Worm (Caenorhabditis elegans) whole organism, late embryonic: ENCODE results near the gene F10D2.16.

Experiments
- C08G9.2 ChIP-seq: sonication (generic microtip); optimal IDR thresholded peaks from 2 replicates; lab custom pipeline; 2016; ENCODE audit warnings: mild to moderate bottlenecking, missing genetic modification characterization, moderate library complexity, missing compliant biosample characterization
- C38D4.7 ChIP-seq: fragments of 200-800 bp; sonication (Bioruptor generic); optimal IDR thresholded peaks from 2 replicates; lab custom pipeline; 2018; ENCODE audit warnings: mild to moderate bottlenecking, missing genetic modification characterization, moderate library complexity, missing compliant biosample characterization
- K02D7.2 ChIP-seq: sonication (generic microtip); optimal IDR thresholded peaks from 2 replicates; lab custom pipeline; 2017; ENCODE audit warnings: mild to moderate bottlenecking, missing genetic modification characterization, missing compliant biosample characterization
- Y22D7AL.16 ChIP-seq: sonication (generic microtip); optimal IDR thresholded peaks from 2 replicates; lab custom pipeline; 2016; ENCODE audit warnings: missing genetic modification characterization, missing compliant biosample characterization
- ahr-1 ChIP-seq: sonication (generic microtip); optimal IDR thresholded peaks from 2 replicates; lab custom pipeline; 2016; ENCODE audit warnings: missing genetic modification characterization, missing compliant biosample characterization
- ceh-14 ChIP-seq: sonication (generic microtip); optimal IDR thresholded peaks from 2 replicates; lab custom pipeline; 2016; ENCODE audit warnings: missing genotype, missing genetic modification characterization, missing compliant biosample characterization
- ceh-18 ChIP-seq: sonication (generic microtip); optimal IDR thresholded peaks from 2 replicates; lab custom pipeline; 2016; ENCODE audit warnings: missing genetic modification characterization, missing compliant biosample characterization
- ceh-2 ChIP-seq: sonication (generic microtip); optimal IDR thresholded peaks from 2 replicates; lab custom pipeline; 2016; ENCODE audit warnings: missing genotype, missing genetic modification characterization, missing compliant biosample characterization
- ceh-22 ChIP-seq: sonication (generic microtip); optimal IDR thresholded peaks from 2 replicates; lab custom pipeline; 2017; ENCODE audit warnings: missing biosample characterization, missing genetic modification characterization
- ceh-34 ChIP-seq: sonication (generic microtip); optimal IDR thresholded peaks from 2 replicates; lab custom pipeline; 2016; ENCODE audit warnings: mild to moderate bottlenecking, missing genetic modification characterization, missing compliant biosample characterization
- ceh-45 ChIP-seq: fragments of 200-800 bp; sonication (Bioruptor generic); IDR thresholded peaks from 2 replicates; pipeline ENCODE4 v1.3.6; 2022; ENCODE audit warnings: missing genetic modification reagents, missing genetic modification characterization, missing compliant biosample characterization
- dve-1 ChIP-seq: sonication (generic microtip); optimal IDR thresholded peaks from 2 replicates; lab custom pipeline; 2017; ENCODE audit warnings: antibody characterized with exemption, mild to moderate bottlenecking, missing genetic modification characterization, missing compliant biosample characterization
- elt-2 ChIP-seq: sonication (generic microtip); optimal IDR thresholded peaks from 2 replicates; lab custom pipeline; 2016; ENCODE audit warnings: missing genetic modification reagents, missing genetic modification characterization, missing compliant biosample characterization
- eyg-1 ChIP-seq: sonication (generic microtip); optimal IDR thresholded peaks from 2 replicates; lab custom pipeline; 2016; ENCODE audit warnings: missing genotype, missing genetic modification characterization, missing compliant biosample characterization
- fkh-10 ChIP-seq: fragments of 150-350 bp; optimal IDR thresholded peaks from 2 replicates; lab custom pipeline; 2014; ENCODE audit warnings: missing biosample characterization, missing genetic modification reagents, missing genetic modification characterization
- fkh-6 ChIP-seq: sonication (generic microtip); optimal IDR thresholded peaks from 2 replicates; lab custom pipeline; 2016; ENCODE audit warnings: missing genetic modification characterization, missing compliant biosample characterization
- hlh-15 ChIP-seq: sonication (generic microtip); optimal IDR thresholded peaks from 2 replicates; lab custom pipeline; 2016; ENCODE audit warnings: missing genetic modification characterization, missing compliant biosample characterization
- hlh-30 ChIP-seq: sonication (generic microtip); optimal IDR thresholded peaks from 2 replicates; lab custom pipeline; 2017; ENCODE audit warnings: antibody characterized with exemption, missing genetic modification characterization, missing compliant biosample characterization; ENCODE audit not compliant: insufficient read depth
- hlh-6 ChIP-seq: sonication (generic microtip); optimal IDR thresholded peaks from 2 replicates; lab custom pipeline; 2016; ENCODE audit warnings: missing genotype, missing genetic modification characterization, missing compliant biosample characterization
- hlh-8 ChIP-seq: sonication (generic microtip); optimal IDR thresholded peaks from 2 replicates; lab custom pipeline; 2016; ENCODE audit warnings: missing genotype, missing genetic modification characterization, missing compliant biosample characterization
- lin-11 ChIP-seq: fragments of 200-800 bp; sonication (Bioruptor generic); optimal IDR thresholded peaks from 2 replicates; lab custom pipeline; 2018; ENCODE audit warnings: mild to moderate bottlenecking, missing genetic modification characterization, missing compliant biosample characterization
- mec-3 ChIP-seq: sonication (generic microtip); optimal IDR thresholded peaks from 2 replicates; lab custom pipeline; 2016; ENCODE audit warnings: borderline replicate concordance, missing genetic modification characterization, missing compliant biosample characterization
- nfya-1 ChIP-seq: sonication (generic microtip); optimal IDR thresholded peaks from 2 replicates; lab custom pipeline; 2017; ENCODE audit warnings: missing genetic modification characterization, mild to moderate bottlenecking, missing compliant biosample characterization, antibody characterized with exemption, moderate library complexity
- pag-3 ChIP-seq: sonication (generic microtip); optimal IDR thresholded peaks from 2 replicates; lab custom pipeline; 2016; ENCODE audit warnings: missing compliant biosample characterization, missing genetic modification characterization, borderline replicate concordance
- pax-1 ChIP-seq: fragments of 150-350 bp; optimal IDR thresholded peaks from 2 replicates; lab custom pipeline; 2014; ENCODE audit warnings: missing biosample characterization, missing genetic modification characterization
- pha-4 ChIP-seq: fragments of 150-350 bp; optimal IDR thresholded peaks from 2 replicates; lab custom pipeline; 2018; ENCODE audit warnings: missing biosample characterization, missing genetic modification reagents, missing genetic modification characterization
- pqm-1 ChIP-seq: sonication (generic microtip); optimal IDR thresholded peaks from 2 replicates; lab custom pipeline; 2016; ENCODE audit warnings: missing genetic modification characterization, missing compliant biosample characterization
- rnt-1 ChIP-seq: sonication (generic microtip); optimal IDR thresholded peaks from 2 replicates; lab custom pipeline; 2016; ENCODE audit warnings: missing genetic modification characterization, missing compliant biosample characterization
- sox-2 ChIP-seq: fragments of 200-800 bp; sonication (Bioruptor generic); IDR thresholded peaks from 2 replicates; pipeline ENCODE4 v1.3.6; 2022; ENCODE audit warnings: missing genetic modification reagents, missing genetic modification characterization, missing compliant biosample characterization
- syd-9 ChIP-seq: sonication (generic microtip); optimal IDR thresholded peaks from 2 replicates; lab custom pipeline; 2016; ENCODE audit warnings: mild to moderate bottlenecking, missing genetic modification characterization, moderate library complexity, missing compliant biosample characterization
- tbx-2 ChIP-seq: sonication (generic microtip); optimal IDR thresholded peaks from 2 replicates; lab custom pipeline; 2016; ENCODE audit warnings: missing genetic modification characterization, missing compliant biosample characterization
- tbx-7 ChIP-seq: sonication (generic microtip); optimal IDR thresholded peaks from 2 replicates; lab custom pipeline; 2016; ENCODE audit warnings: missing genotype, missing genetic modification characterization, missing compliant biosample characterization
- ztf-16 ChIP-seq: sonication (generic microtip); optimal IDR thresholded peaks from 2 replicates; lab custom pipeline; 2017; ENCODE audit warnings: missing genetic modification characterization, missing compliant biosample characterization

Gene F10D2.16

ce11 chrV:7142661-7143060 is 8.6 kb downstream of the F10D2.16 start:
- peak; percentile 0 for TF ChIP-seq elt-2 (tag; lab: Kevin White, UChicago)
- TF ChIP-seq C38D4.7 (GFP tag; lab: Kevin White, UChicago): no peak

ce11 chrV:7145250-7145850 is 11.3 kb downstream of the F10D2.16 start, which contains the start of gene ugt-37:
TSS of gene ugt-37 (minus strand) at chrV:7145318.
- no peak for TF ChIP-seq sox-2 (GFP tag; lab: Robert Waterston, UW)
- TF ChIP-seq pha-4: no peak
- no peak for TF ChIP-seq rnt-1 (tag; lab: Kevin White, UChicago)
- TF ChIP-seq lin-11 (tag; lab: Kevin White, UChicago): no peak
- TF ChIP-seq eyg-1 (tag; lab: Kevin White, UChicago): no peak
- TF ChIP-seq ceh-22 (tag; lab: Kevin White, UChicago): no peak
- no peak for TF ChIP-seq ztf-16 (tag; lab: Kevin White, UChicago)
- TF ChIP-seq ahr-1: no peak
- TF ChIP-seq C08G9.2: no peak
- TF ChIP-seq ceh-2 (tag; lab: Kevin White, UChicago): no peak
- no peak for TF ChIP-seq Y22D7AL.16 (tag; lab: Kevin White, UChicago)
- no peak for TF ChIP-seq tbx-7 (tag; lab: Kevin White, UChicago)
- no peak for TF ChIP-seq hlh-8
- no peak for TF ChIP-seq syd-9 (tag; lab: Kevin White, UChicago)
- no peak for TF ChIP-seq hlh-30 (tag; lab: Kevin White, UChicago)
- TF ChIP-seq elt-2 (tag; lab: Kevin White, UChicago): no peak
- no peak for TF ChIP-seq ceh-18 (tag; lab: Kevin White, UChicago)
- no peak for TF ChIP-seq fkh-6
- no peak for TF ChIP-seq ceh-34 (tag; lab: Kevin White, UChicago)

- TF ChIP-seq dve-1 (tag; lab: Kevin White, UChicago) (no peak), tbx-2 (tag; lab: Kevin White, UChicago) (no peak), elt-2 (tag; lab: Kevin White, UChicago) (no peak), mec-3 (tag; lab: Kevin White, UChicago) (no peak), hlh-15 (tag; lab: Kevin White, UChicago) (no peak), ceh-18 (tag; lab: Kevin White, UChicago) (no peak), nfya-1 (tag; lab: Kevin White, UChicago) (no peak), fkh-10 (GFP tag; lab: Kevin White, UChicago) (no peak), eyg-1 (tag; lab: Kevin White, UChicago) (no peak), ceh-14 (tag; lab: Kevin White, UChicago) (no peak), hlh-6 (tag; lab: Kevin White, UChicago) (no peak), pax-1 (tag; lab: Kevin White, UChicago) (no peak), ceh-45 (GFP tag; lab: Robert Waterston, UW) (no peak), K02D7.2 (tag; lab: Kevin White, UChicago) (no peak), sox-2 (GFP tag; lab: Robert Waterston, UW) (no peak), C08G9.2 (no peak)
These were observed 13.3 kb downstream of the F10D2.16 start, which contains the start of gene ugt-38 for ce11 chrV:7147370-7147769. TSS of gene ugt-38 (minus strand) at chrV:7147470.

- peak; percentile 90 for TF ChIP-seq elt-2 (tag; lab: Kevin White, UChicago)
- no peak for TF ChIP-seq ceh-22 (tag; lab: Kevin White, UChicago)
These were observed 16.5 kb downstream of the F10D2.16 start, which contains the start of gene F10D2.8 for ce11 chrV:7150570-7150969. TSS of gene F10D2.8 (minus strand) at chrV:7150714.

- TF ChIP-seq hlh-15 (tag; lab: Kevin White, UChicago): no peak
- TF ChIP-seq hlh-6 (tag; lab: Kevin White, UChicago): no peak
- no peak for TF ChIP-seq pag-3 (tag; lab: Kevin White, UChicago)
- no peak for TF ChIP-seq pqm-1 (tag; lab: Kevin White, UChicago)
- TF ChIP-seq eyg-1 (tag; lab: Kevin White, UChicago): no peak
These were observed 19.0 kb downstream of the F10D2.16 start, which contains the start of gene fat-7 for ce11 chrV:7153046-7153445. TSS of gene fat-7 (minus strand) at chrV:7153146.
